Worm (Caenorhabditis elegans) whole organism, L3 larva: ENCODE data around the gene T25B2.2.

Experiments
- R02D3.7 ChIP-seq: fragments of 150-350 bp; optimal IDR thresholded peaks from 2 replicates; lab custom pipeline; 2014; ENCODE audit warnings: missing biosample characterization, missing genetic modification characterization
- aly-2 ChIP-seq: fragments of 150-350 bp; optimal IDR thresholded peaks from 2 replicates; lab custom pipeline; 2014; ENCODE audit warnings: missing biosample characterization, missing genetic modification characterization
- ama-1 ChIP-seq: fragments of 150-350 bp; optimal IDR thresholded peaks from 2 replicates; lab custom pipeline; 2018
- ceh-28 ChIP-seq: fragments of 150-350 bp; optimal IDR thresholded peaks from 2 replicates; lab custom pipeline; 2014; ENCODE audit warnings: missing biosample characterization, missing genetic modification reagents, missing genetic modification characterization
- ceh-82 ChIP-seq: fragments of 150-350 bp; optimal IDR thresholded peaks from 2 replicates; lab custom pipeline; 2014; ENCODE audit warnings: missing biosample characterization, missing genetic modification characterization
- ceh-9 ChIP-seq: sonication (generic microtip); optimal IDR thresholded peaks from 2 replicates; lab custom pipeline; 2018; ENCODE audit warnings: missing biosample characterization, missing genetic modification characterization
- daf-12 ChIP-seq: fragments of 150-350 bp; optimal IDR thresholded peaks from 2 replicates; lab custom pipeline; 2014; ENCODE audit warnings: missing biosample characterization, missing genetic modification reagents, missing genetic modification characterization
- egl-27 ChIP-seq: sonication (generic microtip); optimal IDR thresholded peaks from 4 replicates; lab custom pipeline; 2017; ENCODE audit warnings: missing biosample characterization, missing genetic modification reagents, missing genetic modification characterization
- elt-1 ChIP-seq: fragments of 150-350 bp; optimal IDR thresholded peaks from 2 replicates; lab custom pipeline; 2014; ENCODE audit warnings: missing biosample characterization, missing genetic modification characterization
- elt-2 ChIP-seq: sonication (generic microtip); optimal IDR thresholded peaks from 2 replicates; lab custom pipeline; 2016; ENCODE audit warnings: missing genetic modification reagents, mild to moderate bottlenecking, missing genetic modification characterization, missing compliant biosample characterization
- elt-3 ChIP-seq, 3 experiments: fragments of 150-350 bp in 1 of 3; sonication (generic microtip) in 2 of 3; optimal IDR thresholded peaks; 2 replicates in 2 of 3; 4 replicates in 1 of 3; lab custom pipeline; 2014 to 2017; ENCODE audit warnings: missing biosample characterization in 3 of 3, missing genetic modification characterization in 3 of 3
- hmg-11 ChIP-seq: sonication (generic microtip); optimal IDR thresholded peaks from 2 replicates; lab custom pipeline; 2016; ENCODE audit warnings: missing genetic modification characterization, missing compliant biosample characterization
- jun-1 ChIP-seq: fragments of 150-350 bp; optimal IDR thresholded peaks from 2 replicates; lab custom pipeline; 2014; ENCODE audit warnings: missing biosample characterization, missing genetic modification reagents, missing genetic modification characterization
- lin-15B ChIP-seq: fragments of 150-350 bp; optimal IDR thresholded peaks from 2 replicates; lab custom pipeline; 2014; ENCODE audit warnings: missing biosample characterization, missing genetic modification characterization
- lin-39 ChIP-seq: fragments of 150-350 bp; optimal IDR thresholded peaks from 2 replicates; lab custom pipeline; 2018; ENCODE audit warnings: missing biosample characterization, missing genetic modification reagents, missing genetic modification characterization
- lsy-12 ChIP-seq: sonication (generic microtip); optimal IDR thresholded peaks from 2 replicates; lab custom pipeline; 2016; ENCODE audit warnings: mild to moderate bottlenecking, missing genetic modification characterization, missing compliant biosample characterization
- mdl-1 ChIP-seq: fragments of 150-350 bp; optimal IDR thresholded peaks from 2 replicates; lab custom pipeline; 2014; ENCODE audit warnings: missing biosample characterization, missing genetic modification characterization
- mml-1 ChIP-seq: fragments of 150-350 bp; sonication (generic microtip); optimal IDR thresholded peaks from 3 replicates; lab custom pipeline; 2014; ENCODE audit warnings: missing biosample characterization, missing genetic modification characterization
- nfya-1 ChIP-seq: sonication (generic microtip); optimal IDR thresholded peaks from 2 replicates; lab custom pipeline; 2017; ENCODE audit warnings: missing genetic modification characterization, mild to moderate bottlenecking, missing compliant biosample characterization, antibody characterized with exemption, moderate library complexity; ENCODE audit not compliant: insufficient read depth
- nhr-12 ChIP-seq: fragments of 150-350 bp; optimal IDR thresholded peaks from 2 replicates; lab custom pipeline; 2014; ENCODE audit warnings: missing biosample characterization, missing genetic modification characterization
- nhr-23 ChIP-seq: fragments of 150-350 bp; optimal IDR thresholded peaks from 2 replicates; lab custom pipeline; 2014; ENCODE audit warnings: missing biosample characterization, missing genetic modification reagents, missing genetic modification characterization
- nhr-237 ChIP-seq: fragments of 150-350 bp; optimal IDR thresholded peaks from 2 replicates; lab custom pipeline; 2014; ENCODE audit warnings: missing biosample characterization, missing genetic modification characterization
- nhr-25 ChIP-seq: sonication (generic microtip); optimal IDR thresholded peaks from 2 replicates; lab custom pipeline; 2017; ENCODE audit warnings: missing biosample characterization, missing genetic modification characterization
- nhr-28 ChIP-seq: fragments of 150-350 bp; optimal IDR thresholded peaks from 2 replicates; lab custom pipeline; 2014; ENCODE audit warnings: missing biosample characterization, missing genetic modification characterization
- nhr-43 ChIP-seq: sonication (generic microtip); optimal IDR thresholded peaks from 2 replicates; lab custom pipeline; 2016; ENCODE audit warnings: mild to moderate bottlenecking, missing genetic modification characterization, missing compliant biosample characterization; ENCODE audit not compliant: poor library complexity, severe bottlenecking
- nhr-67 ChIP-seq: fragments of 150-350 bp; optimal IDR thresholded peaks from 2 replicates; lab custom pipeline; 2014; ENCODE audit warnings: missing biosample characterization, missing genetic modification characterization
- nhr-76 ChIP-seq: fragments of 150-350 bp; sonication (generic microtip); optimal IDR thresholded peaks from 5 replicates; lab custom pipeline; 2014; ENCODE audit warnings: missing biosample characterization, missing genetic modification characterization
- nhr-77 ChIP-seq: fragments of 150-350 bp; optimal IDR thresholded peaks from 2 replicates; lab custom pipeline; 2014; ENCODE audit warnings: missing biosample characterization, missing genetic modification characterization
- pha-4 ChIP-seq: fragments of 150-350 bp; optimal IDR thresholded peaks from 2 replicates; lab custom pipeline; 2014; ENCODE audit warnings: missing biosample characterization, missing genetic modification reagents, missing genetic modification characterization
- pqm-1 ChIP-seq: fragments of 150-350 bp; optimal IDR thresholded peaks from 2 replicates; lab custom pipeline; 2017; ENCODE audit warnings: missing biosample characterization, missing genetic modification characterization, inconsistent platforms
- sea-2 ChIP-seq: fragments of 150-350 bp; sonication (generic microtip); optimal IDR thresholded peaks from 4 replicates; lab custom pipeline; 2014; ENCODE audit warnings: missing biosample characterization, missing genetic modification reagents, missing genetic modification characterization
- skn-1 ChIP-seq: fragments of 150-350 bp; optimal IDR thresholded peaks from 2 replicates; lab custom pipeline; 2014; ENCODE audit warnings: missing biosample characterization, missing genetic modification characterization
- snpc-4 ChIP-seq: fragments of 150-350 bp; optimal IDR thresholded peaks from 2 replicates; lab custom pipeline; 2014; ENCODE audit warnings: missing biosample characterization, missing genetic modification characterization
- tbx-2 ChIP-seq: sonication (generic microtip); optimal IDR thresholded peaks from 2 replicates; lab custom pipeline; 2016; ENCODE audit warnings: mild to moderate bottlenecking, missing genetic modification characterization, missing compliant biosample characterization
- unc-39 ChIP-seq: sonication (generic microtip); optimal IDR thresholded peaks from 4 replicates; lab custom pipeline; 2017; ENCODE audit warnings: missing biosample characterization, missing genetic modification characterization
- unc-62 ChIP-seq: fragments of 150-350 bp; sonication (generic microtip); optimal IDR thresholded peaks from 4 replicates; lab custom pipeline; 2014; ENCODE audit warnings: missing biosample characterization, missing genetic modification reagents, missing genetic modification characterization
- zag-1 ChIP-seq: fragments of 150-350 bp; optimal IDR thresholded peaks from 2 replicates; lab custom pipeline; 2014; ENCODE audit warnings: missing biosample characterization, missing genetic modification characterization
- ztf-11 ChIP-seq: fragments of 150-350 bp; optimal IDR thresholded peaks from 2 replicates; lab custom pipeline; 2014; ENCODE audit warnings: missing biosample characterization, missing genetic modification characterization
- ztf-4 ChIP-seq: fragments of 150-350 bp; optimal IDR thresholded peaks from 2 replicates; lab custom pipeline; 2014; ENCODE audit warnings: missing biosample characterization, missing genetic modification characterization

T25B2.2 gene

ce11 chrX:6202809-6203208 is 33.4 kb downstream of the T25B2.2 start:
- TF ChIP-seq ceh-82 (tag; lab: Kevin White, UChicago): no peak
- TF ChIP-seq elt-1 (tag; lab: Kevin White, UChicago): no peak
- no peak for TF ChIP-seq elt-3 (tag; optimal IDR thresholded peaks at IDR 0.05; lab: Kevin White, UChicago)
- no peak for TF ChIP-seq ceh-9 (tag; lab: Kevin White, UChicago)
- TF ChIP-seq aly-2 (tag; lab: Kevin White, UChicago): no peak
- TF ChIP-seq nhr-76 (tag; lab: Kevin White, UChicago): no peak
- no peak for TF ChIP-seq skn-1 (tag; lab: Kevin White, UChicago)
- TF ChIP-seq mml-1 (tag; lab: Kevin White, UChicago): no peak
- TF ChIP-seq nhr-12 (tag; lab: Kevin White, UChicago): no peak
- TF ChIP-seq R02D3.7 (tag; lab: Kevin White, UChicago): no peak
- no peak for TF ChIP-seq nhr-237
- no peak for TF ChIP-seq nhr-25
- TF ChIP-seq ztf-11: no peak
- no peak for TF ChIP-seq snpc-4 (tag; lab: Kevin White, UChicago)
- TF ChIP-seq, all 47 proteins: peak for 0

- TF ChIP-seq elt-2 (tag; lab: Kevin White, UChicago) (peak; percentile 19), ceh-82 (tag; lab: Kevin White, UChicago) (no peak), nhr-12 (tag; lab: Kevin White, UChicago) (no peak)
These were observed 33.9 kb downstream of the T25B2.2 start for ce11 chrX:6203315-6203714.

- TF ChIP-seq nhr-77: no peak
- TF ChIP-seq ztf-4 (tag; lab: Kevin White, UChicago): peak; percentile 30
- TF ChIP-seq hmg-11 (tag; lab: Kevin White, UChicago): no peak
- TF ChIP-seq lin-15B (tag; lab: Kevin White, UChicago): no peak
- no peak for TF ChIP-seq jun-1 (tag; lab: Kevin White, UChicago)
- TF ChIP-seq nfya-1 (tag; lab: Kevin White, UChicago): peak; percentile 39
- TF ChIP-seq pha-4 (tag; lab: Kevin White, UChicago): peak; percentile 56
- TF ChIP-seq egl-27 (tag; lab: Kevin White, UChicago): no peak
- no peak for TF ChIP-seq sea-2 (GFP tag; lab: Kevin White, UChicago)
- peak; percentile 55 for TF ChIP-seq pqm-1 (tag; lab: Kevin White, UChicago)
- TF ChIP-seq nhr-67 (tag; lab: Kevin White, UChicago): no peak
- TF ChIP-seq R02D3.7 (tag; lab: Kevin White, UChicago): no peak
- TF ChIP-seq mdl-1 (tag; lab: Kevin White, UChicago): no peak
- TF ChIP-seq nhr-12 (tag; lab: Kevin White, UChicago): no peak
- peak; percentile 15 for TF ChIP-seq elt-2 (tag; lab: Kevin White, UChicago)
- no peak for TF ChIP-seq unc-62 (GFP tag; lab: Kevin White, UChicago)
- TF ChIP-seq ceh-28 (tag; lab: Kevin White, UChicago): no peak
- no peak for TF ChIP-seq nhr-28 (tag; lab: Kevin White, UChicago)
- TF ChIP-seq ztf-11: no peak
- no peak for TF ChIP-seq elt-1 (tag; lab: Kevin White, UChicago)
- no peak for TF ChIP-seq lin-39
- TF ChIP-seq nhr-25: peak; percentile 58
- peak; percentile 51 for TF ChIP-seq ama-1 (lab: Kevin White, UChicago)
- no peak for TF ChIP-seq tbx-2
- peak; percentile 63 for TF ChIP-seq nhr-43 (tag; lab: Kevin White, UChicago)
- TF ChIP-seq mml-1 (tag; lab: Kevin White, UChicago): no peak
- TF ChIP-seq unc-39 (tag; lab: Kevin White, UChicago): no peak
These were observed 35.3 kb downstream of the T25B2.2 start, which contains the start of gene bca-1 for ce11 chrX:6204696-6205232. Gene bca-1, minus strand, starts transcription at chrX:6204746.

ce11 chrX:6205325-6205724 is 35.9 kb downstream of the T25B2.2 start:
- TF ChIP-seq elt-2 (tag; lab: Kevin White, UChicago) (no peak), ceh-28 (tag; lab: Kevin White, UChicago) (no peak), nhr-67 (tag; lab: Kevin White, UChicago) (no peak), pqm-1 (tag; lab: Kevin White, UChicago) (no peak), daf-12 (tag; lab: Kevin White, UChicago) (no peak), lsy-12 (tag; lab: Kevin White, UChicago) (no peak), elt-1 (tag; lab: Kevin White, UChicago) (no peak), nhr-23 (tag; lab: Kevin White, UChicago) (no peak), nhr-28 (tag; lab: Kevin White, UChicago) (no peak), ama-1 (lab: Kevin White, UChicago) (no peak), zag-1 (tag; lab: Kevin White, UChicago) (no peak), ceh-9 (tag; lab: Kevin White, UChicago) (no peak), unc-62 (GFP tag; lab: Kevin White, UChicago) (no peak), hmg-11 (tag; lab: Kevin White, UChicago) (no peak), nhr-25 (no peak), elt-3 (tag; optimal IDR thresholded peaks at IDR 0.05; lab: Kevin White, UChicago) (no peak)
